Worm (Caenorhabditis elegans) whole organism, L1 larva: ENCODE measurements around the gene W08A12.3.

ENCODE experiments used
- aly-2 ChIP-seq: fragments of 150-350 bp; optimal IDR thresholded peaks from 2 replicates; lab custom pipeline; 2014; ENCODE audit warnings: missing biosample characterization, missing genetic modification characterization
- unc-62 ChIP-seq: fragments of 150-350 bp; optimal IDR thresholded peaks from 2 replicates; lab custom pipeline; 2014; ENCODE audit warnings: missing biosample characterization, missing genetic modification reagents, missing genetic modification characterization
- unc-86 ChIP-seq: sonication (generic microtip); optimal IDR thresholded peaks from 2 replicates; lab custom pipeline; 2016; ENCODE audit warnings: missing genetic modification characterization, missing compliant biosample characterization

DNA sequence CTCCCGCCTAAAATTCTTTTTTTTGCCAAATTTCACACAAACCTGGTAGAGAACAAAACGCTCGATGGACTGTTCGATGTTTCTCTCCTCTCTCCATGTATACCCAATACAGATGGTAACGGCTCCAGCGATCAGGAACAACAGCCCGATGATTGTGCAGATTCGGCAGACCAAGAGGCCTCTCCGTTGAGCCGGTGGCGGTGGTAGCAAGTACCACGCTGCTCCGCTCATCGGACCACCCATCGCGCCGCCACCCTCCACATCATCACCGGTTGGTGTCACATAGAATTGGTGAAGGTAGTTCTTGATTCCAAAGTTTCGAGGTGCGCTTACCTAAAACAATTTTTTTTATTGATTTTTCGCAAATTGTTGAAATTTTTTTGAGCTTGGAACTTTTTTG lies 32.1 kb downstream of the W08A12.3 start:
- TF ChIP-seq unc-62 (no peak), unc-86 (tag; lab: Kevin White, UChicago) (no peak), aly-2 (tag; lab: Kevin White, UChicago) (no peak)
